Fruit fly (Drosophila melanogaster): ENCODE measurements around the gene CG13059.

DNA sequence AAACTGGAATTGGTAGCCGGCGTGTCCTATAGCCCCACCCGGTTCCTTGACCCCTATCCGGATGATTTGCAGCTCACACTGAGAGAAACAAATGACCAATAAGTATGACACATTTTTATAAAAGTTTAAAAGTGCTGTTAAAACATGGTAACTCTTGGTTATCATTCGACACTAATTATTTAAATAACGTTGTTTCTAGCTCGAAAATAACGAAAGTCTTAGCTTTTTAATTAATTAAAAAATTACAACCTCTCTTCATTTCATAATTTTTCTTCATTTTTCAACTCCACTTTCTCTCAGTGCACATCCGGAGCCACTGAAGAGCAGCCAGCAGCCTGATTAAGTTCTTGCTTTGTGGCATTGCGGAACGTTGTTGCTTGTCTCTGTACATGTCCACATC, 40.7 kb downstream of the CG13059 start:
- TF ChIP-seq Crg-1 (GFP tag; optimal IDR thresholded peaks at IDR 0.05) (no peak), Mnt (GFP tag; optimal IDR thresholded peaks at IDR 0.05) (no peak), Hr96 (GFP tag; optimal IDR thresholded peaks at IDR 0.05) (no peak), CG7045 (GFP tag; optimal IDR thresholded peaks at IDR 0.05) (no peak), Clk (GFP tag; optimal IDR thresholded peaks at IDR 0.05) (no peak), CG14711 (tag; optimal IDR thresholded peaks at IDR 0.05) (no peak), kay (GFP tag; ENCODE audit: borderline replicate concordance) (no peak)
